Fruit fly (Drosophila melanogaster): ENCODE measurements around the gene CG10621.

dm6 chr2L:18924642-18925244 is 29.5 kb downstream of the CG10621 start:
- no peak for TF ChIP-seq CG7045 (GFP tag; optimal IDR thresholded peaks at IDR 0.05)
- TF ChIP-seq CG11617 (GFP tag; optimal IDR thresholded peaks at IDR 0.05), result no peak
- TF ChIP-seq kay (GFP tag; ENCODE audit: borderline replicate concordance), result no peak
- no peak for TF ChIP-seq cic (GFP tag; optimal IDR thresholded peaks at IDR 0.05)
- TF ChIP-seq CG12768 (GFP tag; optimal IDR thresholded peaks at IDR 0.05), result no peak
- no peak for TF ChIP-seq CG1620 (GFP tag; optimal IDR thresholded peaks at IDR 0.05)
- no peak for TF ChIP-seq toe (GFP tag; optimal IDR thresholded peaks at IDR 0.05)
- TF ChIP-seq Crg-1 (GFP tag; optimal IDR thresholded peaks at IDR 0.05), result no peak
- TF ChIP-seq Mnt (GFP tag; optimal IDR thresholded peaks at IDR 0.05), result no peak
- TF ChIP-seq ovo (GFP tag; optimal IDR thresholded peaks at IDR 0.05), result no peak
- TF ChIP-seq tj (GFP tag; optimal IDR thresholded peaks at IDR 0.05), result no peak
- no peak for TF ChIP-seq pad (GFP tag; optimal IDR thresholded peaks at IDR 0.05)
- TF ChIP-seq CG33017 (tag; optimal IDR thresholded peaks at IDR 0.05), result no peak
- no peak for TF ChIP-seq CG5204 (GFP tag; optimal IDR thresholded peaks at IDR 0.05)
